Fruit fly (Drosophila melanogaster): Measurements from ENCODE around the gene CG15404.

The CG15404 gene

dm6 chr2L:3144709-3145108, 29.1 kb upstream of the CG15404 start, which contains the start of gene toc:
Gene toc, minus strand, starts transcription at chr2L:3144786.
- peak; percentile 13; the same call in 1 of the 2 replicates for TF ChIP-seq Ets98B (GFP tag; IDR thresholded peaks at IDR 0.05)
- TF ChIP-seq CG4496 (GFP tag; IDR thresholded peaks at IDR 0.05): peak; percentile 96
- TF ChIP-seq CG10348 (GFP tag; IDR thresholded peaks at IDR 0.05): no peak
- peak; percentile 30 for TF ChIP-seq D1 (tag; optimal IDR thresholded peaks at IDR 0.05)
- no peak for TF ChIP-seq fd96Ca (GFP tag; IDR thresholded peaks at IDR 0.05)

- TF ChIP-seq rn (GFP tag; IDR thresholded peaks at IDR 0.05) (no peak), CG4496 (GFP tag; IDR thresholded peaks at IDR 0.05) (no peak), D1 (tag; optimal IDR thresholded peaks at IDR 0.05) (no peak), fd96Ca (GFP tag; IDR thresholded peaks at IDR 0.05) (no peak), CG8159 (tag; optimal IDR thresholded peaks at IDR 0.05) (no peak), CG12605 (GFP tag; IDR thresholded peaks at IDR 0.05) (no peak), Ets98B (GFP tag; IDR thresholded peaks at IDR 0.05) (no peak), gl (tag; optimal IDR thresholded peaks at IDR 0.05) (no peak), Pif1B (GFP tag; optimal IDR thresholded peaks at IDR 0.05) (no peak), CG15710 (tag; optimal IDR thresholded peaks at IDR 0.05) (no peak), CG17806 (tag; optimal IDR thresholded peaks at IDR 0.05) (no peak), Pif1A (GFP tag; optimal IDR thresholded peaks at IDR 0.05) (no peak), EcR (GFP tag; optimal IDR thresholded peaks at IDR 0.05) (no peak), CG9948 (tag; optimal IDR thresholded peaks at IDR 0.05) (no peak), CG14655 (GFP tag; optimal IDR thresholded peaks at IDR 0.05) (no peak), CG32121 (GFP tag; IDR thresholded peaks at IDR 0.05) (no peak)
Measured at dm6 chr2L:3145470-3145869, 28.3 kb upstream of the CG15404 start, which contains the start of gene ND-B14.5B. Gene ND-B14.5B, minus strand, starts transcription at chr2L:3145848.

dm6 chr2L:3145897-3146296, 27.9 kb upstream of the CG15404 start:
- TF ChIP-seq CG10348 (GFP tag; IDR thresholded peaks at IDR 0.05) (no peak), gl (tag; optimal IDR thresholded peaks at IDR 0.05) (no peak), CG8159 (tag; optimal IDR thresholded peaks at IDR 0.05) (no peak), D1 (tag; optimal IDR thresholded peaks at IDR 0.05) (no peak)

DNA sequence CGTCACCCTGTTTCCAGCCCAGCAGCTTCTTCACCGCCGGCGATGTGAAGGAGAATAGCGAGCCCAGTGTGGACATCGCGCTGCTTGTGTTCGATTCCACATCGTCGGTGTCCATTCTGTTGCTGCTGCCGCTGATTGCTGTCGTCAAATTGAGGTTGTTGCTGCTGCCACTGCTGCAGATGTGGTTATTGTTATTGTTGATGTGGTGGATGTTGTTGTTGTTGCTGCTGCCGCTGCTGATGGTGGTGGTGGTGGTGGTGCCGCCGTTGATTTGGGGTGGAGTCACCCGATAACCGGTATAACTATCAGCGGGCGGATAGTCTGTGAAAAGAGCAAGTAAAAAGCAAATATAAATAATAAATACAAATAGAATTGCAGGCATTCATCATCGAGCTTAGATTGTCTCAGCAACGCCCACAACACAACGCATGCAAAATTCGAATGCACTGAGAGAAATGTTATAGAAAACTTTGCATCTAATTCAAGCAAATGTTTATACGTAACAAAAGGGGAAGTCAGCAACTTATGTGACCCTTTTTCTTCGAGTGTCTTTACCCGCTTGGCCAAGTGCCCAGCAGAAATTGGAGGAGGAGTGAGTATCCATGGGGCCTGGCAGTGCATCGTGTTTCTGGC, 24.7 kb upstream of the CG15404 start:
- TF ChIP-seq CG8301 (tag; optimal IDR thresholded peaks at IDR 0.05): peak; percentile 48
- TF ChIP-seq CG9948 (tag; optimal IDR thresholded peaks at IDR 0.05): no peak
- no peak for TF ChIP-seq Pif1B (GFP tag; optimal IDR thresholded peaks at IDR 0.05)
- no peak for TF ChIP-seq Snoo (tag; optimal IDR thresholded peaks at IDR 0.05)
- TF ChIP-seq Ets98B (GFP tag; IDR thresholded peaks at IDR 0.05): peak; percentile 73
- peak; percentile 74 for TF ChIP-seq CG32121 (GFP tag; IDR thresholded peaks at IDR 0.05)
- no peak for TF ChIP-seq CG10348 (GFP tag; IDR thresholded peaks at IDR 0.05)
- peak; percentile 29 for TF ChIP-seq Pif1A (GFP tag; optimal IDR thresholded peaks at IDR 0.05)
- peak; percentile 46; the same call in 1 of the 2 replicates for TF ChIP-seq CG12605 (GFP tag; IDR thresholded peaks at IDR 0.05)
- peak; percentile 74; the same call in 2 of the 3 replicates for TF ChIP-seq CG4496 (GFP tag; IDR thresholded peaks at IDR 0.05)
- TF ChIP-seq CG13204 (GFP tag; optimal IDR thresholded peaks at IDR 0.05): no peak
- TF ChIP-seq CG14655 (GFP tag; optimal IDR thresholded peaks at IDR 0.05): no peak
- no peak for TF ChIP-seq gl (tag; optimal IDR thresholded peaks at IDR 0.05)
- TF ChIP-seq CG34367 (tag; optimal IDR thresholded peaks at IDR 0.05): no peak
- TF ChIP-seq rn (GFP tag; IDR thresholded peaks at IDR 0.05): no peak
- TF ChIP-seq fd96Ca (GFP tag; IDR thresholded peaks at IDR 0.05): peak; percentile 80
- TF ChIP-seq CG15710 (tag; optimal IDR thresholded peaks at IDR 0.05): no peak

- peak; percentile 25 for TF ChIP-seq CG9948 (tag; optimal IDR thresholded peaks at IDR 0.05)
- TF ChIP-seq CG15710 (tag; optimal IDR thresholded peaks at IDR 0.05): peak; percentile 19
- TF ChIP-seq CG10348 (GFP tag; IDR thresholded peaks at IDR 0.05): no peak
- TF ChIP-seq CG8301 (tag; optimal IDR thresholded peaks at IDR 0.05): no peak
- no peak for TF ChIP-seq EcR (GFP tag; optimal IDR thresholded peaks at IDR 0.05)
- no peak for TF ChIP-seq fd96Ca (GFP tag; IDR thresholded peaks at IDR 0.05)
- TF ChIP-seq CG32121 (GFP tag; IDR thresholded peaks at IDR 0.05): no peak
- no peak for TF ChIP-seq CG4496 (GFP tag; IDR thresholded peaks at IDR 0.05)
- no peak for TF ChIP-seq Ets98B (GFP tag; IDR thresholded peaks at IDR 0.05)
- peak; percentile 10 for TF ChIP-seq CG14655 (GFP tag; optimal IDR thresholded peaks at IDR 0.05)
- TF ChIP-seq D1 (tag; optimal IDR thresholded peaks at IDR 0.05): no peak
- TF ChIP-seq CG17806 (tag; optimal IDR thresholded peaks at IDR 0.05): peak; percentile 27
- peak; percentile 22 for TF ChIP-seq CG8159 (tag; optimal IDR thresholded peaks at IDR 0.05)
- TF ChIP-seq Pif1B (GFP tag; optimal IDR thresholded peaks at IDR 0.05): peak; percentile 19
- TF ChIP-seq CG12605 (GFP tag; IDR thresholded peaks at IDR 0.05): no peak
- TF ChIP-seq Pif1A (GFP tag; optimal IDR thresholded peaks at IDR 0.05): peak; percentile 10
- no peak for TF ChIP-seq rn (GFP tag; IDR thresholded peaks at IDR 0.05)
- TF ChIP-seq CG13204 (GFP tag; optimal IDR thresholded peaks at IDR 0.05): no peak
- TF ChIP-seq gl (tag; optimal IDR thresholded peaks at IDR 0.05): no peak
- no peak for TF ChIP-seq CG34367 (tag; optimal IDR thresholded peaks at IDR 0.05)
- no peak for TF ChIP-seq Snoo (tag; optimal IDR thresholded peaks at IDR 0.05)
Measured at dm6 chr2L:3151657-3152056, 22.1 kb upstream of the CG15404 start.
